Fruit fly (Drosophila melanogaster) whole organism, prepupa: Measurements from ENCODE around the gene CG2147.
A peak's percentile ranks its signal among the peaks of the same experiment; 100 is the strongest.

Experiments used
- Blimp-1 ChIP-seq: fragments of 200-800 bp; sonication (Bioruptor generic); optimal IDR thresholded peaks from 3 replicates; lab custom pipeline; 2017; ENCODE audit warnings: missing biosample characterization, missing genetic modification characterization, mild to moderate bottlenecking, moderate library complexity, missing genetic modification reagents
- CG10631 ChIP-seq: fragments of 200-800 bp; sonication (Bioruptor generic); optimal IDR thresholded peaks from 2 replicates; lab custom pipeline; 2016; ENCODE audit warnings: missing biosample characterization, missing genetic modification characterization
- CG10669 ChIP-seq: fragments of 200-800 bp; sonication (Bioruptor generic); optimal IDR thresholded peaks from 3 replicates; lab custom pipeline; 2018; ENCODE audit warnings: missing biosample characterization, mild to moderate bottlenecking, missing genetic modification characterization, moderate library complexity
- CG11762 ChIP-seq: fragments of 200-800 bp; sonication (Bioruptor generic); optimal IDR thresholded peaks from 3 replicates; lab custom pipeline; 2016; ENCODE audit warnings: missing biosample characterization, missing genetic modification characterization; ENCODE audit not compliant: insufficient read depth
- CG15336 ChIP-seq: fragments of 200-800 bp; sonication (Bioruptor generic); IDR thresholded peaks from 2 replicates; pipeline ENCODE4 v1.3.6; 2022; ENCODE audit warnings: missing biosample characterization, missing genetic modification characterization
- CG1621 ChIP-seq: fragments of 200-800 bp; sonication (Bioruptor generic); optimal IDR thresholded peaks from 3 replicates; lab custom pipeline; 2018; ENCODE audit warnings: missing biosample characterization, mild to moderate bottlenecking, missing genetic modification characterization
- CG3032 ChIP-seq: fragments of 200-800 bp; optimal IDR thresholded peaks from 2 replicates; lab custom pipeline; 2019; ENCODE audit warnings: missing biosample characterization, mild to moderate bottlenecking, missing genetic modification characterization, moderate library complexity
- CG31627 ChIP-seq: fragments of 200-800 bp; sonication (Bioruptor generic); optimal IDR thresholded peaks from 3 replicates; lab custom pipeline; 2016; ENCODE audit warnings: missing biosample characterization, missing genetic modification characterization
- CG32006 ChIP-seq: fragments of 200-800 bp; sonication (Bioruptor generic); optimal IDR thresholded peaks from 3 replicates; lab custom pipeline; 2017; ENCODE audit warnings: missing biosample characterization, mild to moderate bottlenecking, missing genetic modification characterization
- CG34406 ChIP-seq: fragments of 200-800 bp; sonication (Bioruptor generic); optimal IDR thresholded peaks from 3 replicates; lab custom pipeline; 2016; ENCODE audit warnings: missing biosample characterization, missing genetic modification characterization
- CG3919 ChIP-seq: fragments of 200-800 bp; sonication (Bioruptor generic); optimal IDR thresholded peaks from 3 replicates; lab custom pipeline; 2016; ENCODE audit warnings: missing biosample characterization, missing genetic modification characterization
- CG4318 ChIP-seq: fragments of 200-800 bp; sonication (Bioruptor generic); optimal IDR thresholded peaks from 3 replicates; lab custom pipeline; 2017; ENCODE audit warnings: missing biosample characterization, mild to moderate bottlenecking, missing genetic modification characterization
- CG6163 ChIP-seq: fragments of 200-800 bp; sonication (Bioruptor generic); IDR thresholded peaks from 3 replicates; pipeline ENCODE4 v1.3.6; 2022; ENCODE audit warnings: missing biosample characterization, missing genetic modification characterization
- CG6276 ChIP-seq: fragments of 200-800 bp; sonication (Bioruptor generic); optimal IDR thresholded peaks from 2 replicates; lab custom pipeline; 2017; ENCODE audit warnings: missing biosample characterization, mild to moderate bottlenecking, missing genetic modification characterization
- CG6808 ChIP-seq: fragments of 200-800 bp; sonication (Bioruptor generic); optimal IDR thresholded peaks from 3 replicates; lab custom pipeline; 2017; ENCODE audit warnings: missing biosample characterization, missing genetic modification characterization, mild to moderate bottlenecking, moderate library complexity, missing genetic modification reagents
- CG6854 ChIP-seq: fragments of 200-800 bp; sonication (Bioruptor generic); optimal IDR thresholded peaks from 2 replicates; lab custom pipeline; 2017; ENCODE audit warnings: missing biosample characterization, mild to moderate bottlenecking, missing genetic modification characterization
- CG8119 ChIP-seq: fragments of 200-800 bp; sonication (Bioruptor generic); IDR thresholded peaks from 3 replicates; pipeline ENCODE4 v1.3.6; 2022; ENCODE audit warnings: missing biosample characterization, missing genetic modification characterization
- CG8632 ChIP-seq: fragments of 200-800 bp; sonication (Bioruptor generic); optimal IDR thresholded peaks from 3 replicates; lab custom pipeline; 2016; ENCODE audit warnings: missing biosample characterization, missing genetic modification characterization
- CG9139 ChIP-seq: fragments of 200-800 bp; sonication (Bioruptor generic); optimal IDR thresholded peaks from 3 replicates; lab custom pipeline; 2017; ENCODE audit warnings: missing biosample characterization, mild to moderate bottlenecking, missing genetic modification characterization
- Eip75B ChIP-seq: fragments of 200-800 bp; sonication (Bioruptor generic); optimal IDR thresholded peaks from 3 replicates; lab custom pipeline; 2016; ENCODE audit warnings: missing biosample characterization, missing genetic modification characterization
- Eip78C ChIP-seq: fragments of 200-800 bp; sonication (Bioruptor generic); peaks from one replicate; lab custom pipeline; 2016; ENCODE audit warnings: missing biosample characterization, missing genetic modification characterization
- Ets96B ChIP-seq: fragments of 200-800 bp; optimal IDR thresholded peaks from 2 replicates; lab custom pipeline; 2019; ENCODE audit warnings: missing biosample characterization, mild to moderate bottlenecking, missing genetic modification characterization, moderate library complexity
- Gug ChIP-seq: fragments of 200-800 bp; sonication (Bioruptor generic); IDR thresholded peaks from 2 replicates; pipeline ENCODE4 v1.3.6; 2022; ENCODE audit warnings: missing biosample characterization, missing genetic modification characterization
- Hr39 ChIP-seq: fragments of 200-800 bp; sonication (Bioruptor generic); optimal IDR thresholded peaks from 2 replicates; lab custom pipeline; 2016; ENCODE audit warnings: missing biosample characterization, missing genetic modification characterization
- Hr4 ChIP-seq: fragments of 200-800 bp; sonication (Bioruptor generic); optimal IDR thresholded peaks from 3 replicates; lab custom pipeline; 2016; ENCODE audit warnings: missing biosample characterization, missing genetic modification characterization
- Lpt ChIP-seq: fragments of 200-800 bp; sonication (Bioruptor generic); optimal IDR thresholded peaks from 3 replicates; lab custom pipeline; 2016; ENCODE audit warnings: missing biosample characterization, missing genetic modification characterization
- Met ChIP-seq: fragments of 200-800 bp; sonication (Bioruptor generic); optimal IDR thresholded peaks from 3 replicates; lab custom pipeline; 2016; ENCODE audit warnings: missing biosample characterization, missing genetic modification characterization
- OdsH ChIP-seq: fragments of 200-800 bp; sonication (Bioruptor generic); optimal IDR thresholded peaks from 3 replicates; lab custom pipeline; 2016; ENCODE audit warnings: missing biosample characterization, missing genetic modification characterization
- Smox ChIP-seq: fragments of 200-800 bp; sonication (Bioruptor generic); optimal IDR thresholded peaks from 3 replicates; lab custom pipeline; 2016; ENCODE audit warnings: missing biosample characterization, missing genetic modification characterization
- Sox102F ChIP-seq: fragments of 200-800 bp; sonication (Bioruptor generic); optimal IDR thresholded peaks from 2 replicates; lab custom pipeline; 2016; ENCODE audit warnings: missing biosample characterization, mild to moderate bottlenecking, missing genetic modification characterization
- Sox14 ChIP-seq: fragments of 200-800 bp; sonication (Bioruptor generic); optimal IDR thresholded peaks from 3 replicates; lab custom pipeline; 2016; ENCODE audit warnings: missing biosample characterization, missing genetic modification characterization
- Sox15 ChIP-seq: fragments of 200-800 bp; sonication (Bioruptor generic); optimal IDR thresholded peaks from 3 replicates; lab custom pipeline; 2016; ENCODE audit warnings: missing biosample characterization, missing genetic modification characterization
- achi ChIP-seq: fragments of 200-800 bp; sonication (Bioruptor generic); optimal IDR thresholded peaks from 3 replicates; lab custom pipeline; 2016; ENCODE audit warnings: missing biosample characterization, missing genetic modification characterization
- acj6 ChIP-seq: fragments of 200-800 bp; sonication (Bioruptor generic); optimal IDR thresholded peaks from 3 replicates; lab custom pipeline; 2016; ENCODE audit warnings: missing biosample characterization, missing genetic modification characterization
- cyc ChIP-seq: fragments of 200-800 bp; sonication (Bioruptor generic); optimal IDR thresholded peaks from 3 replicates; lab custom pipeline; 2016; ENCODE audit warnings: missing biosample characterization, missing genetic modification characterization
- dac ChIP-seq: fragments of 200-800 bp; sonication (Bioruptor generic); optimal IDR thresholded peaks from 2 replicates; lab custom pipeline; 2017; ENCODE audit warnings: missing biosample characterization, mild to moderate bottlenecking, missing genetic modification characterization
- dsx ChIP-seq: fragments of 200-800 bp; optimal IDR thresholded peaks from 3 replicates; lab custom pipeline; 2019; ENCODE audit warnings: missing biosample characterization, mild to moderate bottlenecking, missing genetic modification characterization, moderate library complexity; ENCODE audit not compliant: poor library complexity, severe bottlenecking
- eg ChIP-seq: fragments of 200-800 bp; sonication (Bioruptor generic); IDR thresholded peaks from 3 replicates; pipeline ENCODE4 v1.3.6; 2022; ENCODE audit warnings: missing biosample characterization, missing genetic modification characterization
- esn ChIP-seq: fragments of 200-800 bp; sonication (Bioruptor generic); optimal IDR thresholded peaks from 2 replicates; lab custom pipeline; 2016; ENCODE audit warnings: missing biosample characterization, mild to moderate bottlenecking, missing genetic modification characterization, moderate library complexity
- fd59A ChIP-seq: fragments of 200-800 bp; sonication (Bioruptor generic); optimal IDR thresholded peaks from 2 replicates; lab custom pipeline; 2017; ENCODE audit warnings: missing biosample characterization, mild to moderate bottlenecking, missing genetic modification characterization, missing genetic modification reagents
- fd85E ChIP-seq: fragments of 200-800 bp; sonication (Bioruptor generic); optimal IDR thresholded peaks from 3 replicates; lab custom pipeline; 2016; ENCODE audit warnings: missing biosample characterization, missing genetic modification characterization
- fkh ChIP-seq: fragments of 200-800 bp; sonication (Bioruptor generic); optimal IDR thresholded peaks from 3 replicates; lab custom pipeline; 2017; ENCODE audit warnings: missing biosample characterization, mild to moderate bottlenecking, missing genetic modification characterization, moderate library complexity
- lz ChIP-seq: fragments of 200-800 bp; sonication (Bioruptor generic); optimal IDR thresholded peaks from 3 replicates; lab custom pipeline; 2016; ENCODE audit warnings: missing biosample characterization, missing genetic modification characterization
- net ChIP-seq: fragments of 200-800 bp; sonication (Bioruptor generic); optimal IDR thresholded peaks from 3 replicates; lab custom pipeline; 2016; ENCODE audit warnings: missing biosample characterization, missing genetic modification characterization
- pdm3 ChIP-seq: fragments of 200-800 bp; sonication (Bioruptor generic); optimal IDR thresholded peaks from 3 replicates; lab custom pipeline; 2016; ENCODE audit warnings: missing biosample characterization, missing genetic modification characterization
- salr ChIP-seq, 2 experiments: fragments of 200-800 bp; sonication (Bioruptor generic); optimal IDR thresholded peaks; 3 replicates each; lab custom pipeline; 2016 to 2018; ENCODE audit warnings: missing biosample characterization in 2 of 2, missing genetic modification characterization in 2 of 2, mild to moderate bottlenecking in 1 of 2
- spab ChIP-seq: fragments of 200-800 bp; sonication (Bioruptor generic); optimal IDR thresholded peaks from 2 replicates; lab custom pipeline; 2017; ENCODE audit warnings: missing biosample characterization, mild to moderate bottlenecking, missing genetic modification characterization, missing genetic modification reagents
- ss ChIP-seq, 2 experiments: fragments of 200-800 bp; sonication (Bioruptor generic); optimal IDR thresholded peaks; 2 replicates in 1 of 2; 3 replicates in 1 of 2; lab custom pipeline; 2017 to 2018; ENCODE audit warnings: mild to moderate bottlenecking in 2 of 2, missing biosample characterization in 2 of 2, missing genetic modification characterization in 2 of 2, moderate library complexity in 1 of 2
- svp ChIP-seq: fragments of 200-800 bp; sonication (Bioruptor generic); peaks from one replicate; lab custom pipeline; 2016; ENCODE audit warnings: missing biosample characterization, missing genetic modification characterization
- topi ChIP-seq: fragments of 200-800 bp; sonication (Bioruptor generic); optimal IDR thresholded peaks from 3 replicates; lab custom pipeline; 2016; ENCODE audit warnings: missing biosample characterization, missing genetic modification characterization
- vri ChIP-seq: fragments of 200-800 bp; sonication (Bioruptor generic); optimal IDR thresholded peaks from 3 replicates; lab custom pipeline; 2016; ENCODE audit warnings: missing biosample characterization, mild to moderate bottlenecking, missing genetic modification characterization

Gene CG2147

dm6 chrX:8259881-8260280 is 19.4 kb downstream of the CG2147 start:
- no peak for TF ChIP-seq Sox15 (GFP tag; lab: Kevin White, UChicago)
- peak; percentile 52; the same call in 2 of the 3 replicates for TF ChIP-seq CG8119 (GFP tag; lab: Robert Waterston, UW)
- TF ChIP-seq Hr4, result peak; percentile 61
- peak; percentile 40 for TF ChIP-seq CG3032
- no peak for TF ChIP-seq spab
- peak; percentile 11 for TF ChIP-seq topi (GFP tag; lab: Kevin White, UChicago)
- no peak for TF ChIP-seq lz (GFP tag; lab: Kevin White, UChicago)
- TF ChIP-seq CG15336 (GFP tag; lab: Robert Waterston, UW), result peak; percentile 70
- TF ChIP-seq achi (GFP tag; lab: Kevin White, UChicago), result peak; percentile 43
- peak; percentile 7 for TF ChIP-seq fd59A (GFP tag; lab: Kevin White, UChicago)
- TF ChIP-seq dsx (GFP tag; lab: Kevin White, UChicago), result no peak
- no peak for TF ChIP-seq Blimp-1
- TF ChIP-seq CG6854 (GFP tag; lab: Kevin White, UChicago), result no peak
- peak; percentile 73 for TF ChIP-seq Eip78C (GFP tag; lab: Kevin White, UChicago)
- peak; percentile 68; the same call in 1 of the 3 replicates for TF ChIP-seq CG6163
- no peak for TF ChIP-seq fd85E
- TF ChIP-seq pdm3 (GFP tag; lab: Kevin White, UChicago), result peak; percentile 49
- TF ChIP-seq Sox14 (GFP tag; lab: Kevin White, UChicago), result peak; percentile 23
- TF ChIP-seq CG4318 (GFP tag; lab: Kevin White, UChicago), result peak; percentile 32
- no peak for TF ChIP-seq ss (GFP tag; optimal IDR thresholded peaks at IDR 0.05; lab: Kevin White, UChicago)
- peak; percentile 37 for TF ChIP-seq svp
- TF ChIP-seq Lpt (GFP tag; lab: Kevin White, UChicago), result peak; percentile 53
- peak; percentile 7 for TF ChIP-seq CG6808 (GFP tag; lab: Kevin White, UChicago)
- TF ChIP-seq Hr39, result peak; percentile 36
- TF ChIP-seq salr (GFP tag; optimal IDR thresholded peaks at IDR 0.05; lab: Kevin White, UChicago), result peak in 1 of 2 experiments; percentile 21
- 0 out of 2 replicates have a peak, but pooled peaks have one; percentile 14 for TF ChIP-seq Gug (GFP tag; lab: Robert Waterston, UW)
- peak; percentile 14 for TF ChIP-seq CG34406 (GFP tag; lab: Kevin White, UChicago)
- peak; percentile 42 for TF ChIP-seq CG10631 (GFP tag; lab: Kevin White, UChicago)
- peak; percentile 32 for TF ChIP-seq acj6 (GFP tag; lab: Kevin White, UChicago)
- peak; percentile 45 for TF ChIP-seq CG3919 (GFP tag; lab: Kevin White, UChicago)
- peak; percentile 5 for TF ChIP-seq dac (GFP tag; lab: Kevin White, UChicago)
- TF ChIP-seq CG1621 (tag; lab: Kevin White, UChicago), result no peak
- no peak for TF ChIP-seq CG9139 (GFP tag; lab: Kevin White, UChicago)
- TF ChIP-seq CG32006, result peak; percentile 63
- TF ChIP-seq eg (GFP tag; lab: Robert Waterston, UW), result peak; percentile 74
- TF ChIP-seq vri, result no peak
- TF ChIP-seq CG8632 (GFP tag; lab: Kevin White, UChicago), result peak; percentile 4
- peak; percentile 14 for TF ChIP-seq CG10669
- peak; percentile 29 for TF ChIP-seq net (GFP tag; lab: Kevin White, UChicago)
- TF ChIP-seq fkh (GFP tag; lab: Kevin White, UChicago), result no peak
- peak; percentile 22 for TF ChIP-seq Ets96B
- TF ChIP-seq Sox102F (GFP tag; lab: Kevin White, UChicago), result no peak
- peak; percentile 20 for TF ChIP-seq Eip75B (GFP tag; lab: Kevin White, UChicago)
- TF ChIP-seq esn (GFP tag; lab: Kevin White, UChicago), result no peak
- peak; percentile 17 for TF ChIP-seq CG11762 (GFP tag; lab: Kevin White, UChicago)
- peak; percentile 33 for TF ChIP-seq Met (GFP tag; lab: Kevin White, UChicago)
- TF ChIP-seq CG31627, result peak; percentile 10
- TF ChIP-seq OdsH (GFP tag; lab: Kevin White, UChicago), result peak; percentile 43
- peak; percentile 41 for TF ChIP-seq CG6276 (GFP tag; lab: Kevin White, UChicago)
- TF ChIP-seq Smox (GFP tag; lab: Kevin White, UChicago), result peak; percentile 3
- no peak for TF ChIP-seq cyc (GFP tag; lab: Kevin White, UChicago)
